Worm (Caenorhabditis elegans) whole organism, young adult: ENCODE measurements around the gene F54D12.9.

Source experiments
- B0035.1 ChIP-seq: sonication (generic microtip); optimal IDR thresholded peaks from 2 replicates; lab custom pipeline; 2016; ENCODE audit warnings: missing genetic modification characterization, mild to moderate bottlenecking, missing compliant biosample characterization, missing genotype, missing genetic modification reagents
- B0336.3 ChIP-seq: fragments of 200-800 bp; sonication (Bioruptor generic); IDR thresholded peaks from 2 replicates; pipeline ENCODE4 v1.3.6; 2022; ENCODE audit warnings: missing genetic modification characterization, missing compliant biosample characterization
- F22D6.2 ChIP-seq: sonication (generic microtip); optimal IDR thresholded peaks from 2 replicates; lab custom pipeline; 2016; ENCODE audit warnings: mild to moderate bottlenecking, missing genetic modification characterization, missing compliant biosample characterization
- F23B12.7 ChIP-seq: sonication (generic microtip); optimal IDR thresholded peaks from 2 replicates; lab custom pipeline; 2017; ENCODE audit warnings: missing genetic modification characterization, mild to moderate bottlenecking, missing compliant biosample characterization, antibody characterized with exemption, moderate library complexity; ENCODE audit not compliant: insufficient read depth
- F39B2.1 ChIP-seq: fragments of 200-800 bp; sonication (Bioruptor generic); IDR thresholded peaks from 2 replicates; pipeline ENCODE4 v1.3.6; 2022; ENCODE audit warnings: missing genetic modification reagents, missing genetic modification characterization, missing compliant biosample characterization
- F49E8.2 ChIP-seq: sonication (generic microtip); optimal IDR thresholded peaks from 3 replicates; lab custom pipeline; 2017; ENCODE audit warnings: missing genetic modification characterization, mild to moderate bottlenecking, missing compliant biosample characterization, antibody characterized with exemption, moderate library complexity; ENCODE audit not compliant: insufficient read depth
- F57C9.4 ChIP-seq: sonication (generic microtip); optimal IDR thresholded peaks from 2 replicates; lab custom pipeline; 2017; ENCODE audit warnings: mild to moderate bottlenecking, missing genetic modification characterization, missing compliant biosample characterization
- Y53F4B.3 ChIP-seq: fragments of 200-800 bp; sonication (Bioruptor generic); IDR thresholded peaks from 2 replicates; pipeline ENCODE4 v1.3.6; 2022; ENCODE audit warnings: missing genetic modification reagents, missing genetic modification characterization, missing compliant biosample characterization
- Y53G8AR.9 ChIP-seq: fragments of 200-800 bp; sonication (Bioruptor generic); conservative IDR thresholded peaks from 2 replicates; pipeline ENCODE4 v1.3.6; 2022; ENCODE audit warnings: missing genetic modification reagents, missing genetic modification characterization, missing compliant biosample characterization
- Y79H2A.3 ChIP-seq: fragments of 200-800 bp; sonication (Bioruptor generic); conservative IDR thresholded peaks from 2 replicates; pipeline ENCODE4 v1.3.6; 2022; ENCODE audit warnings: missing genetic modification reagents, missing genetic modification characterization, missing compliant biosample characterization
- Y95B8A.8 ChIP-seq: fragments of 200-800 bp; sonication (Bioruptor generic); IDR thresholded peaks from 2 replicates; pipeline ENCODE4 v1.3.6; 2022; ENCODE audit warnings: missing genetic modification reagents, missing genetic modification characterization, missing compliant biosample characterization
- ama-1 ChIP-seq, 3 experiments: fragments of 150-350 bp in 1 of 3; sonication (generic microtip) in 2 of 3; optimal IDR thresholded peaks; 2 replicates each; lab custom pipeline; 2014 to 2018; ENCODE audit warnings: missing biosample characterization in 2 of 3, missing genetic modification characterization in 2 of 3, missing genetic modification reagents in 2 of 3
- aptf-2 ChIP-seq: fragments of 200-800 bp; sonication (Bioruptor generic); conservative IDR thresholded peaks from 2 replicates; pipeline ENCODE4 v1.3.6; 2022; ENCODE audit warnings: missing genetic modification reagents, missing genetic modification characterization, missing compliant biosample characterization
- aptf-3 ChIP-seq: fragments of 200-800 bp; sonication (Bioruptor generic); IDR thresholded peaks from 2 replicates; pipeline ENCODE4 v1.3.6; 2022; ENCODE audit warnings: missing genetic modification characterization, missing compliant biosample characterization
- athp-1 ChIP-seq: sonication (generic microtip); optimal IDR thresholded peaks from 2 replicates; lab custom pipeline; 2017; ENCODE audit warnings: mild to moderate bottlenecking, missing genetic modification characterization, missing compliant biosample characterization
- attf-5 ChIP-seq: fragments of 200-800 bp; sonication (Bioruptor generic); optimal IDR thresholded peaks from 2 replicates; lab custom pipeline; 2018; ENCODE audit warnings: mild to moderate bottlenecking, missing genetic modification characterization, missing compliant biosample characterization
- bed-1 ChIP-seq: fragments of 200-800 bp; sonication (Bioruptor generic); IDR thresholded peaks from 2 replicates; pipeline ENCODE4 v1.3.6; 2022; ENCODE audit warnings: missing genetic modification reagents, missing genetic modification characterization, missing compliant biosample characterization
- cebp-1 ChIP-seq, 2 experiments: fragments of 200-800 bp in 1 of 2; sonication (Bioruptor generic) in 1 of 2; sonication (generic microtip) in 1 of 2; IDR thresholded peaks in 1 of 2; optimal IDR thresholded peaks in 1 of 2; 2 replicates each; pipeline versions ENCODE4 v1.3.6 to Lab custom; 2017 to 2022; ENCODE audit warnings: missing compliant biosample characterization in 2 of 2, missing genetic modification characterization in 2 of 2, mild to moderate bottlenecking in 1 of 2, missing genetic modification reagents in 1 of 2, moderate library complexity in 1 of 2
- ceh-27 ChIP-seq: fragments of 200-800 bp; sonication (Bioruptor generic); optimal IDR thresholded peaks from 2 replicates; lab custom pipeline; 2018; ENCODE audit warnings: mild to moderate bottlenecking, missing genetic modification characterization, moderate library complexity, missing compliant biosample characterization
- ceh-40 ChIP-seq: fragments of 200-800 bp; sonication (Bioruptor generic); IDR thresholded peaks from 2 replicates; pipeline ENCODE4 v1.3.6; 2022; ENCODE audit warnings: missing genetic modification characterization, missing compliant biosample characterization
- ceh-58 ChIP-seq: fragments of 200-800 bp; sonication (Bioruptor generic); IDR thresholded peaks from 2 replicates; pipeline ENCODE4 v1.3.6; 2022; ENCODE audit warnings: missing genetic modification characterization, missing compliant biosample characterization
- ceh-91 ChIP-seq: fragments of 200-800 bp; sonication (Bioruptor generic); IDR thresholded peaks from 2 replicates; pipeline ENCODE4 v1.3.6; 2022; ENCODE audit warnings: missing genetic modification reagents, missing genetic modification characterization, missing compliant biosample characterization
- egl-44 ChIP-seq: fragments of 200-800 bp; sonication (Bioruptor generic); IDR thresholded peaks from 2 replicates; pipeline ENCODE4 v1.3.6; 2022; ENCODE audit warnings: missing genetic modification reagents, missing genetic modification characterization, missing compliant biosample characterization
- him-1 ChIP-seq: sonication (generic microtip); optimal IDR thresholded peaks from 2 replicates; lab custom pipeline; 2016; ENCODE audit warnings: missing genotype, missing genetic modification reagents, missing genetic modification characterization, missing compliant biosample characterization
- hrde-1 ChIP-seq: sonication (generic microtip); optimal IDR thresholded peaks from 2 replicates; lab custom pipeline; 2016; ENCODE audit warnings: missing genetic modification characterization, mild to moderate bottlenecking, missing compliant biosample characterization, moderate library complexity, missing genotype, missing genetic modification reagents, borderline replicate concordance
- hsf-1 ChIP-seq: fragments of 200-800 bp; sonication (Bioruptor generic); IDR thresholded peaks from 2 replicates; pipeline ENCODE4 v1.3.6; 2022; ENCODE audit warnings: missing genetic modification reagents, missing genetic modification characterization, missing compliant biosample characterization
- let-526 ChIP-seq: fragments of 200-800 bp; sonication (Bioruptor generic); IDR thresholded peaks from 2 replicates; pipeline ENCODE4 v1.3.6; 2022; ENCODE audit warnings: missing genetic modification reagents, missing genetic modification characterization, missing compliant biosample characterization
- lin-40 ChIP-seq: sonication (generic microtip); optimal IDR thresholded peaks from 2 replicates; lab custom pipeline; 2016; ENCODE audit warnings: missing genetic modification characterization, mild to moderate bottlenecking, missing compliant biosample characterization, missing genotype, missing genetic modification reagents
- lsl-1 ChIP-seq: fragments of 200-800 bp; sonication (Bioruptor generic); optimal IDR thresholded peaks from 2 replicates; lab custom pipeline; 2018; ENCODE audit warnings: mild to moderate bottlenecking, missing genetic modification characterization, moderate library complexity, missing compliant biosample characterization
- madf-6 ChIP-seq: fragments of 200-800 bp; sonication (Bioruptor generic); IDR thresholded peaks from 2 replicates; pipeline ENCODE4 v1.3.6; 2022; ENCODE audit warnings: missing genetic modification reagents, missing genetic modification characterization, missing compliant biosample characterization
- mcd-1 ChIP-seq: fragments of 200-800 bp; sonication (Bioruptor generic); IDR thresholded peaks from 2 replicates; pipeline ENCODE4 v1.3.6; 2022; ENCODE audit warnings: missing genetic modification reagents, missing genetic modification characterization, missing compliant biosample characterization
- mel-28 ChIP-seq: sonication (generic microtip); optimal IDR thresholded peaks from 2 replicates; lab custom pipeline; 2016; ENCODE audit warnings: borderline replicate concordance, mild to moderate bottlenecking, missing genetic modification characterization, missing compliant biosample characterization
- nhr-120 ChIP-seq: fragments of 200-800 bp; sonication (Bioruptor generic); IDR thresholded peaks from 2 replicates; pipeline ENCODE4 v1.3.6; 2022; ENCODE audit warnings: missing genetic modification characterization, missing compliant biosample characterization
- nhr-90 ChIP-seq: sonication (generic microtip); optimal IDR thresholded peaks from 2 replicates; lab custom pipeline; 2016; ENCODE audit warnings: missing genotype, mild to moderate bottlenecking, missing genetic modification characterization, missing compliant biosample characterization
- rpc-1 ChIP-seq, 2 experiments: fragments of 150-350 bp in 1 of 2; sonication (generic microtip) in 1 of 2; optimal IDR thresholded peaks; 2 replicates each; lab custom pipeline; 2014 to 2018; ENCODE audit warnings: missing biosample characterization in 1 of 2, missing genetic modification characterization in 1 of 2, missing genetic modification reagents in 1 of 2, missing genotype in 1 of 2
- sdz-38 ChIP-seq: sonication (generic microtip); optimal IDR thresholded peaks from 2 replicates; lab custom pipeline; 2016; ENCODE audit warnings: missing genotype, missing genetic modification characterization, missing compliant biosample characterization
- sea-2 ChIP-seq: fragments of 200-800 bp; sonication (Bioruptor generic); IDR thresholded peaks from 2 replicates; pipeline ENCODE4 v1.3.6; 2022; ENCODE audit warnings: missing genetic modification characterization, missing compliant biosample characterization
- snpc-1.3 ChIP-seq: sonication (generic microtip); optimal IDR thresholded peaks from 2 replicates; lab custom pipeline; 2017; ENCODE audit warnings: missing genetic modification characterization, mild to moderate bottlenecking, missing compliant biosample characterization, antibody characterized with exemption, moderate library complexity, missing genotype, missing genetic modification reagents; ENCODE audit not compliant: insufficient read depth
- tbp1 ChIP-seq: fragments of 200-800 bp; sonication (Bioruptor generic); optimal IDR thresholded peaks from 2 replicates; lab custom pipeline; 2018; ENCODE audit warnings: mild to moderate bottlenecking, missing genetic modification characterization, missing compliant biosample characterization
- tbx-9 ChIP-seq: sonication (generic microtip); optimal IDR thresholded peaks from 2 replicates; lab custom pipeline; 2016; ENCODE audit warnings: borderline replicate concordance, missing genetic modification characterization, inconsistent platforms, missing compliant biosample characterization
- tlf-1 ChIP-seq: fragments of 200-800 bp; sonication (Bioruptor generic); optimal IDR thresholded peaks from 2 replicates; lab custom pipeline; 2018; ENCODE audit warnings: mild to moderate bottlenecking, missing genetic modification characterization, missing compliant biosample characterization
- unc-62 ChIP-seq: fragments of 150-350 bp; optimal IDR thresholded peaks from 2 replicates; lab custom pipeline; 2014; ENCODE audit warnings: missing biosample characterization, missing genetic modification reagents, missing genetic modification characterization
- zfh-2 ChIP-seq: fragments of 200-800 bp; sonication (Bioruptor generic); conservative IDR thresholded peaks from 2 replicates; pipeline ENCODE4 v1.3.6; 2022; ENCODE audit warnings: missing genetic modification reagents, missing genetic modification characterization, missing compliant biosample characterization
- zim-3 ChIP-seq: sonication (generic microtip); optimal IDR thresholded peaks from 2 replicates; lab custom pipeline; 2017; ENCODE audit warnings: mild to moderate bottlenecking, missing genetic modification characterization, moderate library complexity, missing compliant biosample characterization
- ztf-18 ChIP-seq: sonication (generic microtip); optimal IDR thresholded peaks from 2 replicates; lab custom pipeline; 2016; ENCODE audit warnings: missing genotype, mild to moderate bottlenecking, missing genetic modification characterization, missing compliant biosample characterization
- ztf-22 ChIP-seq: fragments of 200-800 bp; sonication (Bioruptor generic); optimal IDR thresholded peaks from 2 replicates; lab custom pipeline; 2018; ENCODE audit warnings: mild to moderate bottlenecking, missing genetic modification characterization, moderate library complexity, missing compliant biosample characterization
- ztf-28 ChIP-seq: fragments of 200-800 bp; sonication (Bioruptor generic); IDR thresholded peaks from 2 replicates; pipeline ENCODE4 v1.3.6; 2022; ENCODE audit warnings: missing genetic modification reagents, missing genetic modification characterization, missing compliant biosample characterization

The F54D12.9 gene

ce11 chrII:1402167-1402619 is 20.7 kb upstream of the F54D12.9 start, which contains the start of gene Y51H7C.7:
Gene Y51H7C.7, plus strand, starts transcription at chrII:1402569.
- TF ChIP-seq mel-28 (tag; lab: Kevin White, UChicago), result no peak
- TF ChIP-seq snpc-1.3, result no peak
- TF ChIP-seq lsl-1 (GFP tag; lab: Kevin White, UChicago), result peak; percentile 31
- TF ChIP-seq B0336.3 (GFP tag; lab: Robert Waterston, UW), result 0 out of 2 replicates have a peak, but pooled peaks have one; percentile 33
- TF ChIP-seq athp-1 (tag; lab: Kevin White, UChicago), result no peak
- TF ChIP-seq F57C9.4 (tag; lab: Kevin White, UChicago), result no peak
- TF ChIP-seq ceh-58, result no peak
- no peak for TF ChIP-seq egl-44 (GFP tag; lab: Robert Waterston, UW)
- TF ChIP-seq zim-3 (tag; lab: Kevin White, UChicago), result no peak
- no peak for TF ChIP-seq ama-1 (optimal IDR thresholded peaks at IDR 0.05; lab: Kevin White, UChicago)
- no peak for TF ChIP-seq ama-1 (GFP tag; optimal IDR thresholded peaks at IDR 0.05; lab: Kevin White, UChicago)
- no peak for TF ChIP-seq him-1 (tag; lab: Kevin White, UChicago)
- TF ChIP-seq Y53F4B.3 (GFP tag; lab: Robert Waterston, UW), result no peak
- no peak for TF ChIP-seq lin-40 (tag; lab: Kevin White, UChicago)
- TF ChIP-seq F22D6.2 (tag; lab: Kevin White, UChicago), result no peak
- no peak for TF ChIP-seq ceh-40
- peak; percentile 0 for TF ChIP-seq tbp1 (GFP tag; lab: Kevin White, UChicago)
- no peak for TF ChIP-seq B0035.1 (tag; lab: Kevin White, UChicago)
- TF ChIP-seq attf-5 (GFP tag; lab: Kevin White, UChicago), result peak; percentile 13
- no peak for TF ChIP-seq rpc-1 (optimal IDR thresholded peaks at IDR 0.05; lab: Kevin White, UChicago)
- TF ChIP-seq rpc-1 (tag; optimal IDR thresholded peaks at IDR 0.05; lab: Kevin White, UChicago), result no peak
- TF ChIP-seq ztf-28, result no peak
- peak; percentile 74 for TF ChIP-seq mcd-1
- peak; percentile 92 for TF ChIP-seq ztf-18 (tag; lab: Kevin White, UChicago)
- no peak for TF ChIP-seq F39B2.1 (GFP tag; lab: Robert Waterston, UW)
- no peak for TF ChIP-seq sdz-38 (tag; lab: Kevin White, UChicago)
- no peak for TF ChIP-seq hrde-1
- no peak for TF ChIP-seq zfh-2 (GFP tag; lab: Robert Waterston, UW)
- TF ChIP-seq ztf-22 (GFP tag; lab: Kevin White, UChicago), result no peak
- no peak for TF ChIP-seq nhr-90 (tag; lab: Kevin White, UChicago)
- TF ChIP-seq cebp-1 (GFP tag; IDR thresholded peaks at IDR 0.05; lab: Robert Waterston, UW), result no peak
- no peak for TF ChIP-seq cebp-1 (tag; optimal IDR thresholded peaks at IDR 0.05; lab: Kevin White, UChicago)
- no peak for TF ChIP-seq ceh-91 (GFP tag; lab: Robert Waterston, UW)
- no peak for TF ChIP-seq unc-62 (GFP tag; lab: Kevin White, UChicago)
- TF ChIP-seq aptf-3, result no peak
- TF ChIP-seq Y53G8AR.9 (GFP tag; lab: Robert Waterston, UW), result no peak
- TF ChIP-seq bed-1 (GFP tag; lab: Robert Waterston, UW), result no peak
- TF ChIP-seq hsf-1 (GFP tag; lab: Robert Waterston, UW), result no peak
- TF ChIP-seq tbx-9 (tag; lab: Kevin White, UChicago), result no peak
- no peak for TF ChIP-seq sea-2 (GFP tag; lab: Robert Waterston, UW)
- no peak for TF ChIP-seq F23B12.7 (tag; lab: Kevin White, UChicago)
- no peak for TF ChIP-seq F49E8.2 (tag; lab: Kevin White, UChicago)
- no peak for TF ChIP-seq Y95B8A.8 (GFP tag; lab: Robert Waterston, UW)
- TF ChIP-seq tlf-1 (GFP tag; lab: Kevin White, UChicago), result no peak
- no peak for TF ChIP-seq aptf-2 (GFP tag; lab: Robert Waterston, UW)
- TF ChIP-seq nhr-120, result no peak
- TF ChIP-seq Y79H2A.3 (GFP tag; lab: Robert Waterston, UW), result no peak
- no peak for TF ChIP-seq let-526
- TF ChIP-seq madf-6 (GFP tag; lab: Robert Waterston, UW), result no peak
- no peak for TF ChIP-seq ceh-27 (GFP tag; lab: Kevin White, UChicago)
